Worm (Caenorhabditis elegans) whole organism, L3 larva: Measurements from ENCODE around the gene F52D2.7.

Source experiments
- ama-1 ChIP-seq: fragments of 150-350 bp; optimal IDR thresholded peaks from 2 replicates; lab custom pipeline; 2018
- elt-3 ChIP-seq, 3 experiments: fragments of 150-350 bp in 1 of 3; sonication (generic microtip) in 2 of 3; optimal IDR thresholded peaks; 2 replicates in 2 of 3; 4 replicates in 1 of 3; lab custom pipeline; 2014 to 2017; ENCODE audit warnings: missing biosample characterization in 3 of 3, missing genetic modification characterization in 3 of 3
- fkh-10 ChIP-seq: sonication (generic microtip); optimal IDR thresholded peaks from 2 replicates; lab custom pipeline; 2017; ENCODE audit warnings: missing biosample characterization, missing genetic modification reagents, missing genetic modification characterization
- lin-15B ChIP-seq: fragments of 150-350 bp; optimal IDR thresholded peaks from 2 replicates; lab custom pipeline; 2014; ENCODE audit warnings: missing biosample characterization, missing genetic modification characterization
- nhr-237 ChIP-seq: fragments of 150-350 bp; optimal IDR thresholded peaks from 2 replicates; lab custom pipeline; 2014; ENCODE audit warnings: missing biosample characterization, missing genetic modification characterization
- nhr-28 ChIP-seq: fragments of 150-350 bp; optimal IDR thresholded peaks from 2 replicates; lab custom pipeline; 2014; ENCODE audit warnings: missing biosample characterization, missing genetic modification characterization
- pqm-1 ChIP-seq: fragments of 150-350 bp; optimal IDR thresholded peaks from 2 replicates; lab custom pipeline; 2017; ENCODE audit warnings: missing biosample characterization, missing genetic modification characterization, inconsistent platforms
- unc-39 ChIP-seq: sonication (generic microtip); optimal IDR thresholded peaks from 4 replicates; lab custom pipeline; 2017; ENCODE audit warnings: missing biosample characterization, missing genetic modification characterization
- unc-62 ChIP-seq: fragments of 150-350 bp; sonication (generic microtip); optimal IDR thresholded peaks from 4 replicates; lab custom pipeline; 2014; ENCODE audit warnings: missing biosample characterization, missing genetic modification reagents, missing genetic modification characterization
- ztf-11 ChIP-seq: fragments of 150-350 bp; optimal IDR thresholded peaks from 2 replicates; lab custom pipeline; 2014; ENCODE audit warnings: missing biosample characterization, missing genetic modification characterization

DNA sequence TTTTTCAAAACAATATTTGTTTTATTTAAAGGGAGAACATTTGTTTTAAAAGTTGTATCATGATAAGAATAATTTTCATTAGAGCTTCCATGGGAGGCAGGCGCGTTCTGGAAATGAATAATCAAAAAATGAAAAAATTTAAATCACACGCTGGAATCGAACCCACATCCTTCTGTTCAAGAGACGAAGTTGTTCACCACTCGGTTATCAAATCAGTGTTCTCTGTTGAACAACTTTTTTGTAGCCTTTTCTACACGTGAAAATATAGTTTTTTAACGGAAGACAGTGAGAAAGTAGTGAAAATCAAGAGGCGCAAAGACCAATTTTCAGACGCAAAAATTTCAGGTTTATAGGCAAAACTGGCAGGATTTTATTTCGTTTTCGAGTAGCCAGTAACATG lies 10.4 kb downstream of the F52D2.7 start:
- TF ChIP-seq lin-15B (tag; lab: Kevin White, UChicago) (no peak), nhr-237 (tag; lab: Kevin White, UChicago) (no peak), ama-1 (lab: Kevin White, UChicago) (no peak), unc-62 (no peak), elt-3 (tag; optimal IDR thresholded peaks at IDR 0.05; lab: Kevin White, UChicago) (no peak), fkh-10 (GFP tag; lab: Kevin White, UChicago) (no peak), ztf-11 (no peak), nhr-28 (no peak), pqm-1 (tag; lab: Kevin White, UChicago) (no peak), unc-39 (tag; lab: Kevin White, UChicago) (no peak)
